Fruit fly (Drosophila melanogaster): Measurements from ENCODE around the gene rdhB.

- no peak for TF ChIP-seq CG15710 (tag; optimal IDR thresholded peaks at IDR 0.05)
- TF ChIP-seq Pif1A (GFP tag; optimal IDR thresholded peaks at IDR 0.05) = no peak
- TF ChIP-seq CG12605 (GFP tag; IDR thresholded peaks at IDR 0.05) = no peak
- no peak for TF ChIP-seq EcR (GFP tag; optimal IDR thresholded peaks at IDR 0.05)
- TF ChIP-seq CG4496 (GFP tag; IDR thresholded peaks at IDR 0.05) = no peak
- no peak for TF ChIP-seq CG17806 (tag; optimal IDR thresholded peaks at IDR 0.05)
- TF ChIP-seq gl (tag; optimal IDR thresholded peaks at IDR 0.05) = no peak
- no peak for TF ChIP-seq CG13204 (GFP tag; optimal IDR thresholded peaks at IDR 0.05)
Observed at dm6 chr3R:22396238-22396772, 44.8 kb downstream of the rdhB start.
